Worm (Caenorhabditis elegans): ENCODE data around the gene K12H6.7.

Gene K12H6.7

ce11 chrII:2881088-2881487 lies 44.3 kb upstream of the K12H6.7 start:
- no peak for TF ChIP-seq xnd-1 (tag; optimal IDR thresholded peaks at IDR 0.05)
- no peak for TF ChIP-seq atf-7 (tag; optimal IDR thresholded peaks at IDR 0.05)
- TF ChIP-seq attf-6 (GFP tag; IDR thresholded peaks at IDR 0.05) = no peak
- no peak for TF ChIP-seq snpc-1.3 (tag; optimal IDR thresholded peaks at IDR 0.05; ENCODE audit: insufficient read depth)
- TF ChIP-seq athp-1 (tag; optimal IDR thresholded peaks at IDR 0.05) = no peak
- TF ChIP-seq lir-1 (GFP tag; conservative IDR thresholded peaks at IDR 0.05) = no peak
- no peak for TF ChIP-seq ceh-79 (tag; optimal IDR thresholded peaks at IDR 0.05)
- 0 out of 2 replicates have a peak, but pooled peaks have one; percentile 31 for TF ChIP-seq lag-1 (GFP tag; IDR thresholded peaks at IDR 0.05)
- peak; percentile 19 for TF ChIP-seq egrh-3 (GFP tag; IDR thresholded peaks at IDR 0.05)
- TF ChIP-seq B0019.2 (GFP tag; conservative IDR thresholded peaks at IDR 0.05) = no peak
- TF ChIP-seq mxl-1 (tag; optimal IDR thresholded peaks at IDR 0.05) = no peak
- no peak for TF ChIP-seq attf-3 (GFP tag; conservative IDR thresholded peaks at IDR 0.05)
- no peak for TF ChIP-seq T26A5.8 (tag; optimal IDR thresholded peaks at IDR 0.05)
- no peak for TF ChIP-seq tlf-1 (GFP tag; optimal IDR thresholded peaks at IDR 0.05)
- TF ChIP-seq die-1 (tag; optimal IDR thresholded peaks at IDR 0.05) = no peak
- no peak for TF ChIP-seq ccch-3 (GFP tag; optimal IDR thresholded peaks at IDR 0.05)
- TF ChIP-seq hmg-1.2 (GFP tag; IDR thresholded peaks at IDR 0.05) = peak; percentile 81
- no peak for TF ChIP-seq ztf-26 (tag; optimal IDR thresholded peaks at IDR 0.05)
- no peak for TF ChIP-seq ZK185.1 (tag; optimal IDR thresholded peaks at IDR 0.05; ENCODE audit: poor library complexity, severe bottlenecking)
- TF ChIP-seq dox-1 (GFP tag; IDR thresholded peaks at IDR 0.05) = no peak
- TF ChIP-seq egl-18 (GFP tag; IDR thresholded peaks at IDR 0.05) = no peak
- 0 out of 2 replicates have a peak, but pooled peaks have one; percentile 23 for TF ChIP-seq hmg-20 (GFP tag; IDR thresholded peaks at IDR 0.05)
- TF ChIP-seq hlh-12 (tag; optimal IDR thresholded peaks at IDR 0.05) = no peak

DNA sequence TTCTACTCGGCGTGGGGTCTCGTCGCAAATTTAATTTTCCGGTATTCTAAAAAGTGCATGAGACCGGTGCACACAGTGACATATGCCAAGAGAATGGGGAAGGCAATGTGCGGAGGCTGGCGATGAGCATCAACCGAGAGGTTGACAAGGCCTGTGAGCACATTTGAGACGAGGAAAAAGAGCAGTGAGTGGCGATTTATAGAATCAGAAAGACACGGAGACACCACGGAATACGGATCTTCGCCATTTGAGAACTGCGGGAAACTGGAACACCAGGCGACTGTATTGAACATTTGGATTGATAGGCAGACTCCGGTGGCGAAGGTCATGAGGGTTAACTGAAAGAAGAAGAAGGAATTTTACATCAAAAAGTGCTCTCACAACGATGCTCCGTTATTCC lies 42.2 kb upstream of the K12H6.7 start:
- TF ChIP-seq ztf-26 (tag; optimal IDR thresholded peaks at IDR 0.05) (no peak), snpc-3.4 (tag; optimal IDR thresholded peaks at IDR 0.05) (no peak), ZK185.1 (tag; optimal IDR thresholded peaks at IDR 0.05; ENCODE audit: poor library complexity, severe bottlenecking) (no peak), tbx-9 (tag; optimal IDR thresholded peaks at IDR 0.05; ENCODE audit: borderline replicate concordance) (no peak), F23B12.7 (tag; optimal IDR thresholded peaks at IDR 0.05; ENCODE audit: insufficient read depth) (no peak), pbrm-1 (GFP tag; IDR thresholded peaks at IDR 0.05) (no peak), B0261.1 (tag; optimal IDR thresholded peaks at IDR 0.05) (no peak), ceh-79 (tag; optimal IDR thresholded peaks at IDR 0.05) (no peak), egl-44 (GFP tag; IDR thresholded peaks at IDR 0.05) (no peak), F57A8.1 (GFP tag; optimal IDR thresholded peaks at IDR 0.05) (no peak), let-526 (GFP tag; IDR thresholded peaks at IDR 0.05) (no peak), F52B5.7 (tag; optimal IDR thresholded peaks at IDR 0.05) (no peak), ztf-6 (GFP tag; IDR thresholded peaks at IDR 0.05) (no peak), sea-2 (GFP tag; IDR thresholded peaks at IDR 0.05) (no peak), B0019.2 (GFP tag; conservative IDR thresholded peaks at IDR 0.05) (no peak), bed-2 (GFP tag; IDR thresholded peaks at IDR 0.05) (no peak), ceh-40 (GFP tag; IDR thresholded peaks at IDR 0.05) (no peak), attf-5 (GFP tag; optimal IDR thresholded peaks at IDR 0.05) (no peak)

DNA sequence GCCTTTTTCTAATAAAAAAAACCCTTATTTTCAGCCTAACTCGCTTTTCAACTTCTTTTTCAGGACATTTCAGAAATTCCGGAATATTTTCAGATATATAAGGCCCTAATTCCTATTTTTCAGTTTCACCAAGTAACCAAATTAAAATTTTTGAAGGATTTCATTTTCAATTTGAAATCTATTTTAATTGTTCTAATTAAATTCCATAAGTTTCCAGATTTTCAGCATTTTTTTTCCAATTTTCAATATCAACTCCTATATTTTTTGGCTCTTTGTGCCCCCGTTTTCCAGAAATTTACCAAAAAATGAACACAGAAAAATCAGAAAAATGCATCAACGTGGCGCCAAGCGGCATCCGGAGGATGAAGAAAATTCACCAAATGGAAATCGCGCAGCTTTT lies 38.0 kb upstream of the K12H6.7 start, which contains the start of gene Y110A2AL.1:
Gene Y110A2AL.1, plus strand, starts transcription at position 301 of the 400 bp plus-strand sequence.
- TF ChIP-seq him-1 (tag; optimal IDR thresholded peaks at IDR 0.05) = no peak
- TF ChIP-seq nhr-80 (tag; optimal IDR thresholded peaks at IDR 0.05) = no peak
- no peak for TF ChIP-seq F57A8.1 (GFP tag; optimal IDR thresholded peaks at IDR 0.05)
- TF ChIP-seq B0261.1 (tag; optimal IDR thresholded peaks at IDR 0.05) = no peak
- no peak for TF ChIP-seq tbx-9 (tag; optimal IDR thresholded peaks at IDR 0.05; ENCODE audit: borderline replicate concordance)
- TF ChIP-seq bed-1 (GFP tag; IDR thresholded peaks at IDR 0.05) = no peak
- no peak for TF ChIP-seq lin-26 (GFP tag; IDR thresholded peaks at IDR 0.05)
- no peak for TF ChIP-seq sptf-2 (GFP tag; optimal IDR thresholded peaks at IDR 0.05)
- TF ChIP-seq dox-1 (GFP tag; IDR thresholded peaks at IDR 0.05) = no peak
- no peak for TF ChIP-seq ztf-6 (GFP tag; IDR thresholded peaks at IDR 0.05)
- no peak for TF ChIP-seq F39B2.1 (GFP tag; IDR thresholded peaks at IDR 0.05)
- no peak for TF ChIP-seq F10E7.11 (tag; optimal IDR thresholded peaks at IDR 0.05)
- no peak for TF ChIP-seq madf-3 (GFP tag; IDR thresholded peaks at IDR 0.05)
